Worm (Caenorhabditis elegans): ENCODE measurements around the gene madf-11.

Gene madf-11

ce11 chrIII:5570814-5571443, 32.4 kb downstream of the madf-11 start:
- TF ChIP-seq B0035.1 (tag; optimal IDR thresholded peaks at IDR 0.05) (no peak), hsf-1 (GFP tag; IDR thresholded peaks at IDR 0.05) (no peak), F23B12.7 (tag; optimal IDR thresholded peaks at IDR 0.05; ENCODE audit: insufficient read depth) (no peak), D2030.7 (GFP tag; IDR thresholded peaks at IDR 0.05) (no peak), Y67H2A.10 (GFP tag; conservative IDR thresholded peaks at IDR 0.05) (no peak), hmg-1.2 (GFP tag; IDR thresholded peaks at IDR 0.05) (no peak), ztf-25 (GFP tag; IDR thresholded peaks at IDR 0.05) (no peak), F10E7.11 (tag; optimal IDR thresholded peaks at IDR 0.05) (no peak), ama-1 (optimal IDR thresholded peaks at IDR 0.05) (no peak), ama-1 (GFP tag; optimal IDR thresholded peaks at IDR 0.05) (no peak), dpff-1 (tag; optimal IDR thresholded peaks at IDR 0.05) (no peak)

ce11 chrIII:5568679-5569078, 34.6 kb downstream of the madf-11 start, which contains the start of gene nspb-12:
Gene nspb-12 (minus strand): TSS chrIII:5568779.
- TF ChIP-seq F10E7.11 (tag; optimal IDR thresholded peaks at IDR 0.05) (no peak), ztf-22 (GFP tag; optimal IDR thresholded peaks at IDR 0.05) (no peak), tbp1 (GFP tag; optimal IDR thresholded peaks at IDR 0.05) (no peak), ztf-3 (GFP tag; optimal IDR thresholded peaks at IDR 0.05) (no peak), C06A6.2 (GFP tag; conservative IDR thresholded peaks at IDR 0.05) (no peak), F37B4.10 (GFP tag; IDR thresholded peaks at IDR 0.05) (no peak), Y79H2A.3 (GFP tag; conservative IDR thresholded peaks at IDR 0.05) (no peak), sea-2 (GFP tag; IDR thresholded peaks at IDR 0.05) (no peak), nfyb-1 (GFP tag; IDR thresholded peaks at IDR 0.05) (no peak), F33H1.4 (GFP tag; IDR thresholded peaks at IDR 0.05) (no peak), aptf-3 (GFP tag; IDR thresholded peaks at IDR 0.05) (no peak), ets-4 (GFP tag; optimal IDR thresholded peaks at IDR 0.05) (no peak), F57C9.4 (tag; optimal IDR thresholded peaks at IDR 0.05) (no peak), lir-1 (GFP tag; conservative IDR thresholded peaks at IDR 0.05) (no peak), mel-28 (tag; optimal IDR thresholded peaks at IDR 0.05; ENCODE audit: borderline replicate concordance) (no peak), lsl-1 (GFP tag; optimal IDR thresholded peaks at IDR 0.05) (no peak), lsy-27 (tag; optimal IDR thresholded peaks at IDR 0.05; ENCODE audit: borderline replicate concordance, insufficient read depth) (no peak), snpc-4 (GFP tag; optimal IDR thresholded peaks at IDR 0.05) (no peak), snpc-4 (tag; optimal IDR thresholded peaks at IDR 0.05) (no peak), ztf-28 (GFP tag; IDR thresholded peaks at IDR 0.05) (no peak)

ce11 chrIII:5568265-5568664, 35.0 kb downstream of the madf-11 start:
- no peak for TF ChIP-seq ztf-26 (tag; optimal IDR thresholded peaks at IDR 0.05)
- TF ChIP-seq aptf-3 (GFP tag; IDR thresholded peaks at IDR 0.05) = 0 out of 2 replicates have a peak, but pooled peaks have one; percentile 12
- TF ChIP-seq nhr-179 (tag; optimal IDR thresholded peaks at IDR 0.05) = no peak

DNA sequence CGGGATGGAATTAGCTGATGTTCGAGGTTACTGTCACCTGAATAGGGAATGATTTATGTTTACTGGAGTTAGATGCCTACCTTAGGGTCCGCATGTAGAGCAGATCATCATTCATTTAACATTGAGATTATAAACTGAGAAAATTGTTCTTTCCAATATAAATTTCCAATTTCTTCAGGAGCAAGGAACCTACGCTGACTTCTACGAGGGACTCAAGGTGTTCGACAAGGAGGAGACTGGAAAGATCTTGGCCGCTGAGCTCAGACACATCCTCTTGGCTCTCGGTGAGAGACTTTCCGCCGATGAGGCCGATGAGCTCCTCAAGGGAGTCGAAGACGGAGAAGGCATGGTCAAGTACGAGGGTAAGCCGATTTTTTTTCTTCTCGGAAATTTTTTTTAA, 36.8 kb downstream of the madf-11 start:
- no peak for TF ChIP-seq let-607 (tag; optimal IDR thresholded peaks at IDR 0.05)
- TF ChIP-seq sdz-38 (tag; optimal IDR thresholded peaks at IDR 0.05) = no peak
- no peak for TF ChIP-seq hrde-1 (tag; optimal IDR thresholded peaks at IDR 0.05; ENCODE audit: borderline replicate concordance)
- no peak for TF ChIP-seq madf-10 (tag; optimal IDR thresholded peaks at IDR 0.05)
- TF ChIP-seq F33H1.4 (GFP tag; IDR thresholded peaks at IDR 0.05) = no peak
- TF ChIP-seq Y79H2A.3 (GFP tag; conservative IDR thresholded peaks at IDR 0.05) = no peak
- TF ChIP-seq B0019.2 (GFP tag; conservative IDR thresholded peaks at IDR 0.05) = no peak
- no peak for TF ChIP-seq somi-1 (GFP tag; optimal IDR thresholded peaks at IDR 0.05)
- TF ChIP-seq F57A8.1 (GFP tag; optimal IDR thresholded peaks at IDR 0.05) = no peak
- no peak for TF ChIP-seq ekl-4 (GFP tag; IDR thresholded peaks at IDR 0.05)
- no peak for TF ChIP-seq repo-1 (tag; optimal IDR thresholded peaks at IDR 0.05)
- TF ChIP-seq lsl-1 (GFP tag; optimal IDR thresholded peaks at IDR 0.05) = no peak
- TF ChIP-seq hlh-12 (tag; optimal IDR thresholded peaks at IDR 0.05) = no peak
- no peak for TF ChIP-seq dpff-1 (tag; optimal IDR thresholded peaks at IDR 0.05)
- no peak for TF ChIP-seq attf-5 (GFP tag; optimal IDR thresholded peaks at IDR 0.05)
- no peak for TF ChIP-seq Y56A3A.18 (GFP tag; IDR thresholded peaks at IDR 0.05)

Data from whole organism, young adult.